Worm (Caenorhabditis elegans): ENCODE measurements around the gene C17G10.6.

The C17G10.6 gene

DNA sequence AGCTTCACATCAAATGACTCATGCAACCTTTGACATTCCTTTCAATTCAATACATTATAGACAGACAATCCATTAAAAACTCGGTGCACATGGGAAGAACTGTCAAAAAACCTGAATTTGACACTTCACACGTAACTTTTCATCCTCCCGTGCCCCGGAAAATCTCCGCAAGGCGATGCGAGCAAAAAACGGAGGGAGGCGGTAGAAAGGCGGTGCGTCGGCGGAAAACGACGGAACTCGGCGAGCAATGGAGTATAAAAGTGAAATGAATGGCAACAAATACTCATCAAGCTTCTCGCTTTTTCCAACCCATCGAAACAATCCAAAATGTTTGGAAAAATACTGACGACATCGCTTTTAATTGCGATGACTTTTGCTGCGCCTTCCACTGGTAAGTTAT lies 25.1 kb downstream of the C17G10.6 start, which contains the start of gene T25E4.1:
T25E4.1 (plus strand) TSS at position 301 of the 400 bp plus-strand sequence.
- TF ChIP-seq ceh-88 (GFP tag; IDR thresholded peaks at IDR 0.05) (no peak), unc-62 (GFP tag; optimal IDR thresholded peaks at IDR 0.05) (no peak), irx-1 (tag; optimal IDR thresholded peaks at IDR 0.05) (no peak), grh-1 (GFP tag; IDR thresholded peaks at IDR 0.05) (no peak)

DNA sequence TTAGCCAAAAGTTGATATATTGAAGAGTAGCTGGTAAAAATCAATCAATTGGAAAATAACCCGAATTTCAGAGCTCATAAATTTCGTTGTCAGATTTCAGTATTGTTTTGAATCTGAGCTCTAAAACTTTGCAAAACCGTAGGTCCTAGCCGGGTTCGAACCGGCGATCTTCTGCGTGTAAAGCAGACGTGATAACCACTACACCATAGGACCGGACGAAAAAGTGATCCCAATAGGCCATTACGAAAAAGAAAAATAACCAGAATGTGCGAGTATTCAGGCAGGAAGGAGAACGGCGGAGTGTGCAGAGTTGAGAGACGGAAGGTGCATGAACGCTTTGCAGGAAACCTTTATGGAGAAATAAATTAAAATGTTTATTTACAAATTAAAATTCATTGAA lies 26.0 kb downstream of the C17G10.6 start:
- TF ChIP-seq skn-1 (tag; optimal IDR thresholded peaks at IDR 0.05) (peak; percentile 40), ceh-82 (tag; optimal IDR thresholded peaks at IDR 0.05) (peak in 1 of 3 experiments; percentile 6), nhr-19 (GFP tag; conservative IDR thresholded peaks at IDR 0.05) (0 out of 2 replicates have a peak, but pooled peaks have one; percentile 15), elt-2 (tag; optimal IDR thresholded peaks at IDR 0.05) (peak; percentile 37), zip-4 (GFP tag; optimal IDR thresholded peaks at IDR 0.05) (no peak), nhr-28 (tag; optimal IDR thresholded peaks at IDR 0.05) (no peak), lin-35 (GFP tag; optimal IDR thresholded peaks at IDR 0.05) (peak in 1 of 2 experiments; percentile 59), alr-1 (tag; optimal IDR thresholded peaks at IDR 0.05; ENCODE audit: borderline replicate concordance) (no peak), rnt-1 (tag; optimal IDR thresholded peaks at IDR 0.05) (peak; percentile 59), nhr-71 (tag; optimal IDR thresholded peaks at IDR 0.05) (peak; percentile 52), nhr-20 (tag; optimal IDR thresholded peaks at IDR 0.05) (peak; percentile 34), unc-98 (GFP tag; IDR thresholded peaks at IDR 0.05) (no peak), nhr-90 (tag; optimal IDR thresholded peaks at IDR 0.05; ENCODE audit: poor library complexity) (peak; percentile 10), dpl-1 (GFP tag; optimal IDR thresholded peaks at IDR 0.05) (peak; percentile 18 to 31 (median 29)), efl-1 (optimal IDR thresholded peaks at IDR 0.05) (peak; percentile 28 to 51), efl-1 (GFP tag; optimal IDR thresholded peaks at IDR 0.05 in 1 of 2) (peak; percentile 13 to 76), lin-14 (GFP tag; optimal IDR thresholded peaks at IDR 0.05) (peak; percentile 30), mdl-1 (tag; optimal IDR thresholded peaks at IDR 0.05) (peak in 1 of 2 experiments; percentile 30), C04F5.9 (tag; optimal IDR thresholded peaks at IDR 0.05) (no peak), sox-4 (tag; optimal IDR thresholded peaks at IDR 0.05) (no peak), sptf-1 (tag; optimal IDR thresholded peaks at IDR 0.05) (no peak), ceh-88 (GFP tag; IDR thresholded peaks at IDR 0.05) (no peak), lsy-2 (tag; optimal IDR thresholded peaks at IDR 0.05) (peak in 1 of 2 experiments; percentile 60), snpc-4 (tag; optimal IDR thresholded peaks at IDR 0.05) (peak; percentile 36), swsn-7 (tag; optimal IDR thresholded peaks at IDR 0.05) (peak; percentile 34), C16A3.4 (tag; optimal IDR thresholded peaks at IDR 0.05) (peak; percentile 54), blmp-1 (tag; optimal IDR thresholded peaks at IDR 0.05) (peak; percentile 20), tbx-2 (tag; optimal IDR thresholded peaks at IDR 0.05) (no peak), snu-23 (GFP tag; optimal IDR thresholded peaks at IDR 0.05) (peak; percentile 55), egl-13 (tag; optimal IDR thresholded peaks at IDR 0.05) (peak; percentile 0), fkh-8 (tag; optimal IDR thresholded peaks at IDR 0.05) (peak; percentile 66), lin-13 (GFP tag; optimal IDR thresholded peaks at IDR 0.05) (peak; percentile 2), xbp-1 (tag; optimal IDR thresholded peaks at IDR 0.05) (peak; percentile 5)

DNA sequence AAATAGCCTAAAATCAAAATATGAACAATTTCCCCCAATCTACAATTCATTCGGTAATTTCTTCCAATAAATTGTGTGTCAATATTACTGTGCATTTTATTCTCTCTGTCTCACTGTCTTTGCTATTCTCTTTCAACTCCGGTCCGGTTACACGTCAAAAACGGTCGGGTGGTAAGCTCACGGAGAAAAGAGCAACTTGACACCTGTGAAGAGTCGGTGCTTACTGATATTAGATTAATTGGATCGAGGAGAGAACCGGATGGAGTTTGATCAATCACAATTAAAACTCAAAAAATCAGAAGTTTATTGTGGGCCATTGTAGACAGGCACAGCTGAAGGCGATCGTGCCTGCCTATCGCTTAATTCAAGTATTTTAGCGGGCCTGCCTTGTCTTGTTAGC lies 28.2 kb downstream of the C17G10.6 start:
- TF ChIP-seq skn-1 (tag; optimal IDR thresholded peaks at IDR 0.05) = no peak
- TF ChIP-seq nhr-71 (tag; optimal IDR thresholded peaks at IDR 0.05) = peak; percentile 16
- TF ChIP-seq nhr-237 (tag; optimal IDR thresholded peaks at IDR 0.05) = no peak
- no peak for TF ChIP-seq grh-1 (GFP tag; IDR thresholded peaks at IDR 0.05)
- TF ChIP-seq lin-13 (GFP tag; optimal IDR thresholded peaks at IDR 0.05) = no peak
- TF ChIP-seq ceh-63 (GFP tag; optimal IDR thresholded peaks at IDR 0.05) = no peak
- TF ChIP-seq elt-2 (tag; optimal IDR thresholded peaks at IDR 0.05) = peak; percentile 11
- no peak for TF ChIP-seq lsy-2 (tag; optimal IDR thresholded peaks at IDR 0.05)
- no peak for TF ChIP-seq tlp-1 (tag; optimal IDR thresholded peaks at IDR 0.05)
- peak; percentile 3 for TF ChIP-seq nhr-20 (tag; optimal IDR thresholded peaks at IDR 0.05)
